Worm (Caenorhabditis elegans) whole organism, late embryonic: ENCODE measurements around the gene mif-1.

Source experiments
- ama-1 ChIP-seq: fragments of 150-350 bp; optimal IDR thresholded peaks from 2 replicates; lab custom pipeline; 2014
- ceh-34 ChIP-seq: sonication (generic microtip); optimal IDR thresholded peaks from 2 replicates; lab custom pipeline; 2016; ENCODE audit warnings: mild to moderate bottlenecking, missing genetic modification characterization, missing compliant biosample characterization
- eyg-1 ChIP-seq: sonication (generic microtip); optimal IDR thresholded peaks from 2 replicates; lab custom pipeline; 2016; ENCODE audit warnings: missing genotype, missing genetic modification characterization, missing compliant biosample characterization
- fkh-10 ChIP-seq: fragments of 150-350 bp; optimal IDR thresholded peaks from 2 replicates; lab custom pipeline; 2014; ENCODE audit warnings: missing biosample characterization, missing genetic modification reagents, missing genetic modification characterization
- hlh-30 ChIP-seq: sonication (generic microtip); optimal IDR thresholded peaks from 2 replicates; lab custom pipeline; 2017; ENCODE audit warnings: antibody characterized with exemption, missing genetic modification characterization, missing compliant biosample characterization; ENCODE audit not compliant: insufficient read depth
- nhr-11 ChIP-seq: fragments of 150-350 bp; optimal IDR thresholded peaks from 2 replicates; lab custom pipeline; 2014; ENCODE audit warnings: missing biosample characterization, missing genetic modification characterization
- pha-4 ChIP-seq: fragments of 150-350 bp; optimal IDR thresholded peaks from 2 replicates; lab custom pipeline; 2018; ENCODE audit warnings: missing biosample characterization, missing genetic modification reagents, missing genetic modification characterization
- sox-2 ChIP-seq: fragments of 200-800 bp; sonication (Bioruptor generic); IDR thresholded peaks from 2 replicates; pipeline ENCODE4 v1.3.6; 2022; ENCODE audit warnings: missing genetic modification reagents, missing genetic modification characterization, missing compliant biosample characterization
- syd-9 ChIP-seq: sonication (generic microtip); optimal IDR thresholded peaks from 2 replicates; lab custom pipeline; 2016; ENCODE audit warnings: mild to moderate bottlenecking, missing genetic modification characterization, moderate library complexity, missing compliant biosample characterization

ce11 chrIII:11892939-11893338 lies 45.0 kb downstream of the mif-1 start, which contains the start of gene Y56A3A.41:
- TF ChIP-seq hlh-30 (tag; lab: Kevin White, UChicago) (no peak), ceh-34 (tag; lab: Kevin White, UChicago) (no peak), eyg-1 (tag; lab: Kevin White, UChicago) (no peak), ama-1 (lab: Kevin White, UChicago) (no peak), fkh-10 (no peak), nhr-11 (tag; lab: Kevin White, UChicago) (no peak), syd-9 (tag; lab: Kevin White, UChicago) (no peak), sox-2 (GFP tag; lab: Robert Waterston, UW) (no peak), pha-4 (tag; lab: Kevin White, UChicago) (no peak)
